Worm (Caenorhabditis elegans): ENCODE data around the gene R10E4.11.

DNA sequence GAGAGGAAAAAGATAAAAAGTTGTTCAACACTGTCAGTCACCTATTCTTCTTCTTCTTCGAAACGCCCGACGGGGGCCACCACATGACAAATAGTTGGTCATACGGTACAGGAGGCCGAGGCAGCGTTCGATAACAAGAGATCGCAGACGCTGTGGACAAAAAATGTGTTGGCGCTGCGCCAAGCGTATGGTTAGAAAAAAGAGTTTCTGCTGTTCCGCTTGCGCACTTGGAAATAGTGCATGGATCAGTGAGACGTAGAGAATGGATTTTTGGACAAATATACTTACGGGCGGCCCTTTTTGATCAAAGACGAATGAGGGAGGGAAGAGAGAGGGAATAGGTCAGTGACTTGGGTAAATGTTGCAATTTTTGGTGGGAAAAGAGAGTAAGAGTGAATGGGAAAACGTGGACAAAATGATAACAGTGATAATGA, 16.1 kb downstream of the R10E4.11 start:
- TF ChIP-seq him-1 (tag; optimal IDR thresholded peaks at IDR 0.05) (no peak), dao-5 (tag; optimal IDR thresholded peaks at IDR 0.05) (no peak), W03F9.2 (tag; optimal IDR thresholded peaks at IDR 0.05) (peak; percentile 50)

Measured in whole organism, L4/young adult.